Fruit fly (Drosophila melanogaster) whole organism: ENCODE data around the gene CG43391.

Experiments used
- psq ChIP-seq: fragments of >200 bp; optimal IDR thresholded peaks from 2 replicates; lab custom pipeline; 2017
- usp ChIP-seq: fragments of >200 bp; optimal IDR thresholded peaks from 2 replicates; lab custom pipeline; 2017; ENCODE audit warnings: missing biosample characterization, missing genetic modification characterization, mixed read lengths

DNA sequence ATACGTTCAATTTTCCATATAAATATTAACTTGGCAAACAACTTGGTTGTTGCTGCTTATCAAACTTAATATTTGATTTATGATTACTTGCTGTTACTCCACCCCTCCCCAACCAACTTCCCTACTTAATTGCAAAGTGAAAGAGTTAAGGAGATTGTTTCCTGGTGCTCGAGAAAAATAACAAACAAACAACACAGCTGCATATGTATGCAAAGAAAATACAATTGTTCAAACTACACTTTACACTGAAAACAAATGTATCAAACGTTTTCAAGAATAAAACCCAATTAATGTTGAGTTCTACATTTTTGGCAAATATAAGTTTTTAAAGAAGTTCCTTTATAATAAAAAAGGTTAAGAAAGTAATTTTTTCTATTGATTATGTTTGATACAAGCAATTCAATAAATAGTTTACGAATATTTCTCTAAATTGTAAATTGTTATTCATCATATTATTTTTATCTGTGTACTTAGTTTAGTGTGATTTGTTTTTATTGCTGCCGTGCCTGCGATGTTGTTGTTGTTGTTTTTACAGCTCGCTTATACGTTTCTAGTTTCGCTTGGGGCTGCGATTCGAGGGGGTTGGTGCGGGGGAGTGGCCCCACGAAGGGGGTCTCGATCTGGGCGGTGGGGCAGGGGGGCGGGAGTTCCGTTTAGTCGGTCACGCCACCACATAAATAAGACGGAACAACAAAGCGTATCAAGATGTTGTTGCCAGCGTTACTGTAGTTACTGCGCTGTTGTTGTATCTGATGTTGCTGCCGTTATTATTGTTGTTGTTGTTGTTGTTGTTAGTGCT is 25.0 kb downstream of the CG43391 start:
- TF ChIP-seq psq (lab: Kevin White, UChicago) (no peak), usp (GFP tag; lab: Kevin White, UChicago) (no peak)
